Worm (Caenorhabditis elegans) whole organism, early embryonic: Measurements from ENCODE around the gene E02H9.7.
A peak's percentile ranks its signal among the peaks of the same experiment; 100 is the strongest.

ENCODE experiments used
- B0310.2 ChIP-seq: sonication (generic microtip); optimal IDR thresholded peaks from 2 replicates; lab custom pipeline; 2016; ENCODE audit warnings: mild to moderate bottlenecking, missing genetic modification characterization, missing compliant biosample characterization
- F13C5.2 ChIP-seq: sonication (generic microtip); optimal IDR thresholded peaks from 2 replicates; lab custom pipeline; 2017; ENCODE audit warnings: mild to moderate bottlenecking, missing genetic modification characterization, inconsistent platforms, missing compliant biosample characterization
- aly-1 ChIP-seq: sonication (generic microtip); optimal IDR thresholded peaks from 2 replicates; lab custom pipeline; 2016; ENCODE audit warnings: missing genetic modification characterization, missing compliant biosample characterization
- ama-1 ChIP-seq: fragments of 150-350 bp; optimal IDR thresholded peaks from 2 replicates; lab custom pipeline; 2014
- ceh-13 ChIP-seq: fragments of 200-800 bp; sonication (Bioruptor generic); optimal IDR thresholded peaks from 2 replicates; lab custom pipeline; 2018; ENCODE audit warnings: mild to moderate bottlenecking, missing genetic modification characterization, missing compliant biosample characterization
- ceh-36 ChIP-seq: sonication (generic microtip); optimal IDR thresholded peaks from 2 replicates; lab custom pipeline; 2016; ENCODE audit warnings: missing genetic modification characterization, inconsistent platforms, missing compliant biosample characterization
- ets-7 ChIP-seq: sonication (generic microtip); optimal IDR thresholded peaks from 2 replicates; lab custom pipeline; 2016; ENCODE audit warnings: missing genotype, missing genetic modification characterization, missing compliant biosample characterization
- flt-1 ChIP-seq: fragments of 200-800 bp; sonication (Bioruptor generic); IDR thresholded peaks from 2 replicates; pipeline ENCODE4 v1.3.6; 2022; ENCODE audit warnings: missing genetic modification characterization, missing compliant biosample characterization
- hmbx-1 ChIP-seq: sonication (generic microtip); optimal IDR thresholded peaks from 2 replicates; lab custom pipeline; 2016; ENCODE audit warnings: mild to moderate bottlenecking, missing genetic modification characterization, missing compliant biosample characterization
- hmg-4 ChIP-seq: fragments of 200-800 bp; sonication (Bioruptor generic); optimal IDR thresholded peaks from 2 replicates; lab custom pipeline; 2018; ENCODE audit warnings: mild to moderate bottlenecking, missing genetic modification characterization, missing compliant biosample characterization
- hnd-1 ChIP-seq: sonication (generic microtip); optimal IDR thresholded peaks from 2 replicates; lab custom pipeline; 2016; ENCODE audit warnings: missing genetic modification characterization, missing compliant biosample characterization
- pes-1 ChIP-seq: fragments of 200-800 bp; sonication (Bioruptor generic); IDR thresholded peaks from 2 replicates; pipeline ENCODE4 v1.3.6; 2022; ENCODE audit warnings: missing genetic modification reagents, missing genetic modification characterization, missing compliant biosample characterization
- scrt-1 ChIP-seq: fragments of 200-800 bp; sonication (Bioruptor generic); IDR thresholded peaks from 2 replicates; pipeline ENCODE4 v1.3.6; 2022; ENCODE audit warnings: missing genetic modification characterization, missing compliant biosample characterization
- sea-1 ChIP-seq: fragments of 200-800 bp; sonication (Bioruptor generic); conservative IDR thresholded peaks from 2 replicates; pipeline ENCODE4 v1.3.6; 2022; ENCODE audit warnings: missing genetic modification characterization, missing compliant biosample characterization
- tbx-11 ChIP-seq: fragments of 200-800 bp; sonication (Bioruptor generic); IDR thresholded peaks from 2 replicates; pipeline ENCODE4 v1.3.6; 2022; ENCODE audit warnings: missing genetic modification characterization, missing compliant biosample characterization
- tbx-37 ChIP-seq: fragments of 200-800 bp; sonication (Bioruptor generic); conservative IDR thresholded peaks from 2 replicates; pipeline ENCODE4 v1.3.6; 2022; ENCODE audit warnings: missing genetic modification reagents, missing genetic modification characterization, missing compliant biosample characterization
- tra-4 ChIP-seq: sonication (generic microtip); optimal IDR thresholded peaks from 2 replicates; lab custom pipeline; 2017; ENCODE audit warnings: missing genetic modification characterization, missing compliant biosample characterization

The E02H9.7 gene

ce11 chrIII:2418159-2418658 lies 27.3 kb downstream of the E02H9.7 start, which contains the start of the genes W04B5.5 and W04B5.3:
W04B5.5 (minus strand) TSS chrIII:2418209.
W04B5.3 (plus strand) TSS chrIII:2418514.
- peak; percentile 45 for TF ChIP-seq F13C5.2 (tag; lab: Kevin White, UChicago)
- TF ChIP-seq ets-7 (tag; lab: Kevin White, UChicago) = no peak
- TF ChIP-seq ceh-36 (tag; lab: Kevin White, UChicago) = no peak
- 0 out of 2 replicates have a peak, but pooled peaks have one; percentile 19 for TF ChIP-seq flt-1
- TF ChIP-seq hmbx-1 (tag; lab: Kevin White, UChicago) = no peak
- no peak for TF ChIP-seq pes-1 (GFP tag; lab: Robert Waterston, UW)
- TF ChIP-seq B0310.2 = no peak
- TF ChIP-seq scrt-1 = no peak
- TF ChIP-seq sea-1 (GFP tag; lab: Robert Waterston, UW) = no peak
- no peak for TF ChIP-seq aly-1 (tag; lab: Kevin White, UChicago)
- TF ChIP-seq ceh-13 = no peak

ce11 chrIII:2410925-2411450 lies 34.5 kb downstream of the E02H9.7 start, which contains the start of gene mrpl-30:
mrpl-30 (minus strand) TSS chrIII:2410975.
- no peak for TF ChIP-seq flt-1
- TF ChIP-seq ceh-13 = no peak
- TF ChIP-seq B0310.2 = no peak
- TF ChIP-seq tbx-37 = no peak
- no peak for TF ChIP-seq hnd-1
- TF ChIP-seq ets-7 (tag; lab: Kevin White, UChicago) = no peak
- TF ChIP-seq scrt-1 = no peak
- no peak for TF ChIP-seq ceh-36 (tag; lab: Kevin White, UChicago)
- no peak for TF ChIP-seq sea-1 (GFP tag; lab: Robert Waterston, UW)
- no peak for TF ChIP-seq aly-1 (tag; lab: Kevin White, UChicago)
- TF ChIP-seq F13C5.2 (tag; lab: Kevin White, UChicago) = no peak
- no peak for TF ChIP-seq pes-1 (GFP tag; lab: Robert Waterston, UW)
- TF ChIP-seq tra-4 (tag; lab: Kevin White, UChicago) = no peak
- TF ChIP-seq hmbx-1 (tag; lab: Kevin White, UChicago) = no peak
- no peak for TF ChIP-seq ama-1 (lab: Kevin White, UChicago)
- no peak for TF ChIP-seq hmg-4
- TF ChIP-seq tbx-11 = no peak

ce11 chrIII:2401126-2402123 lies 44.0 kb downstream of the E02H9.7 start, which contains the start of the genes cic-1 and strm-1:
cic-1 (minus strand) TSS chrIII:2401221.
strm-1 (plus strand) TSS chrIII:2402070.
- no peak for TF ChIP-seq sea-1 (GFP tag; lab: Robert Waterston, UW)
- TF ChIP-seq F13C5.2 (tag; lab: Kevin White, UChicago) = no peak
- TF ChIP-seq ets-7 (tag; lab: Kevin White, UChicago) = no peak
- no peak for TF ChIP-seq B0310.2
- TF ChIP-seq tra-4 (tag; lab: Kevin White, UChicago) = no peak
- TF ChIP-seq scrt-1 = no peak
- no peak for TF ChIP-seq aly-1 (tag; lab: Kevin White, UChicago)
- TF ChIP-seq tbx-37 = no peak
